3 fruit fly cellular contexts compared by ENCODE assay signal in the genomic region with DNA sequence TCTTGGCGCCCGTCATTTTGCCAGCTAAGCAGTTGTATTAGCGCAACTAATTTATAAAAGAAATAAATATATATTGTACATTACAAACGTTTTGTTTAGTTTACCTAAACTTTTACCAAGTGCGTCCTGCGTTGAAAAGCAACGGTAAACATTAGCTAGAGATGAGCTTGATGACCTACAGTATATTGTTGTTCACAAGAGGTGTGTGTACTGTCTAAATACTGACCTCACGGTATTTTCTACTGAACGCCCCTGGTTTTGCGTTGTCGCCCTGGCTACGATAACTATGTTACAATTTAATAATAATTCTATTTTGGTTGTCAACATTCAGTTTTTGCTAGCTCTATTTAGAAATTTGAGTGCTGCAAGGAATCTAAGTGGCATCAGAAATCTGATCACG.
TF ChIP-seq lines count a peak whose summit lies in the region.

A gene (plus strand): TSS at position 262 of the 400 bp plus-strand sequence.

TF ChIP-seq in whole organism, embryonic, 481 proteins besides CTCF, POLR2A, EP300 and RAD21 (continued from another document and continues in another):
- TF ChIP-seq sisA (GFP tag; IDR thresholded peaks at IDR 0.05; lab: Robert Waterston, UW) (peak; percentile 42; the same call in 1 of the 2 replicates), vvl (GFP tag; IDR thresholded peaks at IDR 0.05; lab: Robert Waterston, UW) (peak; percentile 66), Dip3 (GFP tag; optimal IDR thresholded peaks at IDR 0.05; lab: Kevin White, UChicago) (no peak), Fer1 (GFP tag; optimal IDR thresholded peaks at IDR 0.05; lab: Kevin White, UChicago) (no peak), her (GFP tag; optimal IDR thresholded peaks at IDR 0.05; lab: Kevin White, UChicago) (no peak), Ssrp (tag; optimal IDR thresholded peaks at IDR 0.05; lab: Kevin White, UChicago) (no peak), Rx (GFP tag; IDR thresholded peaks at IDR 0.05; lab: Robert Waterston, UW) (no peak), Aef1 (GFP tag; IDR thresholded peaks at IDR 0.05; lab: Robert Waterston, UW) (no peak), HLH54F (GFP tag; optimal IDR thresholded peaks at IDR 0.05; lab: Kevin White, UChicago) (peak; percentile 26), CG17361 (GFP tag; IDR thresholded peaks at IDR 0.05; lab: Robert Waterston, UW) (0 out of 3 replicates have a peak, but pooled peaks have one; percentile 18), CG18476 (GFP tag; optimal IDR thresholded peaks at IDR 0.05; lab: Kevin White, UChicago) (no peak), cwo (GFP tag; optimal IDR thresholded peaks at IDR 0.05; lab: Kevin White, UChicago) (no peak), tup (GFP tag; optimal IDR thresholded peaks at IDR 0.05; lab: Kevin White, UChicago) (peak; percentile 32), Mes4 (GFP tag; optimal IDR thresholded peaks at IDR 0.05; lab: Kevin White, UChicago) (no peak), CG8924 (tag; optimal IDR thresholded peaks at IDR 0.05; lab: Kevin White, UChicago) (peak; percentile 41), CG7745 (tag; optimal IDR thresholded peaks at IDR 0.05; lab: Kevin White, UChicago) (no peak), CG13894 (tag; optimal IDR thresholded peaks at IDR 0.05; lab: Kevin White, UChicago) (no peak), nmo (GFP tag; optimal IDR thresholded peaks at IDR 0.05; lab: Kevin White, UChicago) (peak; percentile 41), fd3F (GFP tag; optimal IDR thresholded peaks at IDR 0.05; lab: Kevin White, UChicago) (no peak), CG16815 (GFP tag; optimal IDR thresholded peaks at IDR 0.05; lab: Kevin White, UChicago) (no peak), YL-1 (GFP tag; optimal IDR thresholded peaks at IDR 0.05; lab: Kevin White, UChicago) (peak; percentile 60), jigr1 (GFP tag; IDR thresholded peaks at IDR 0.05; lab: Robert Waterston, UW) (no peak), odd (GFP tag; optimal IDR thresholded peaks at IDR 0.05; lab: Kevin White, UChicago) (no peak), CG15601 (tag; optimal IDR thresholded peaks at IDR 0.05; lab: Kevin White, UChicago) (peak; percentile 31), Sox102F (GFP tag; optimal IDR thresholded peaks at IDR 0.05; lab: Kevin White, UChicago) (no peak), CG11504 (tag; optimal IDR thresholded peaks at IDR 0.05; lab: Kevin White, UChicago) (peak; percentile 44), phol (tag; optimal IDR thresholded peaks at IDR 0.05; lab: Kevin White, UChicago) (peak; percentile 40), CG6689 (GFP tag; IDR thresholded peaks at IDR 0.05; lab: Robert Waterston, UW) (no peak), bigmax (GFP tag; optimal IDR thresholded peaks at IDR 0.05; lab: Kevin White, UChicago) (no peak), CG17328 (GFP tag; IDR thresholded peaks at IDR 0.05; lab: Robert Waterston, UW) (no peak), CG12942 (GFP tag; optimal IDR thresholded peaks at IDR 0.05; lab: Kevin White, UChicago) (peak; percentile 28), cas (GFP tag; IDR thresholded peaks at IDR 0.05; lab: Robert Waterston, UW) (no peak), dysf (GFP tag; IDR thresholded peaks at IDR 0.05; lab: Robert Waterston, UW) (no peak), Opbp (GFP tag; IDR thresholded peaks at IDR 0.05; lab: Robert Waterston, UW; ENCODE audit: partially characterized antibody) (peak; percentile 59; the same call in 1 of the 3 replicates), pho (GFP tag; optimal IDR thresholded peaks at IDR 0.05; lab: Kevin White, UChicago) (no peak), CG1233 (GFP tag; optimal IDR thresholded peaks at IDR 0.05; lab: Kevin White, UChicago) (no peak), inv (GFP tag; IDR thresholded peaks at IDR 0.05; lab: Robert Waterston, UW; ENCODE audit: partially characterized antibody) (peak; percentile 31; the same call in 1 of the 2 replicates), CG9437 (GFP tag; optimal IDR thresholded peaks at IDR 0.05; lab: Kevin White, UChicago) (no peak), Atf6 (GFP tag; IDR thresholded peaks at IDR 0.05; lab: Robert Waterston, UW) (no peak), Six4 (GFP tag; optimal IDR thresholded peaks at IDR 0.05; lab: Kevin White, UChicago) (no peak), Myb (GFP tag; optimal IDR thresholded peaks at IDR 0.05; lab: Kevin White, UChicago) (peak; percentile 96), stwl (tag; optimal IDR thresholded peaks at IDR 0.05; lab: Kevin White, UChicago) (peak; percentile 79), NfI (GFP tag; optimal IDR thresholded peaks at IDR 0.05; lab: Kevin White, UChicago) (peak; percentile 17)

TF ChIP-seq in whole organism, prepupa, 60 proteins besides CTCF, POLR2A, EP300 and RAD21 (continued from another document):
- TF ChIP-seq CG1621 (tag; optimal IDR thresholded peaks at IDR 0.05; lab: Kevin White, UChicago) (no peak), CG6854 (GFP tag; optimal IDR thresholded peaks at IDR 0.05; lab: Kevin White, UChicago) (no peak), ss (GFP tag; optimal IDR thresholded peaks at IDR 0.05; lab: Kevin White, UChicago) (no peak), fd85E (GFP tag; optimal IDR thresholded peaks at IDR 0.05; lab: Kevin White, UChicago) (no peak), CG3919 (GFP tag; optimal IDR thresholded peaks at IDR 0.05; lab: Kevin White, UChicago) (peak; percentile 22), CG8632 (GFP tag; optimal IDR thresholded peaks at IDR 0.05; lab: Kevin White, UChicago) (no peak)

TF ChIP-seq in whole organism, wandering third instar larva, 38 proteins besides CTCF, POLR2A, EP300 and RAD21 (continued from another document):
- TF ChIP-seq dsf (GFP tag; optimal IDR thresholded peaks at IDR 0.05; lab: Kevin White, UChicago; ENCODE audit: borderline replicate concordance) (no peak), tai (GFP tag; optimal IDR thresholded peaks at IDR 0.05; lab: Kevin White, UChicago) (no peak), CG32264 (GFP tag; optimal IDR thresholded peaks at IDR 0.05; lab: Kevin White, UChicago) (no peak), pan (optimal IDR thresholded peaks at IDR 0.05; lab: Kevin White, UChicago) (no peak), Dif (GFP tag; optimal IDR thresholded peaks at IDR 0.05; lab: Kevin White, UChicago; ENCODE audit: partially characterized antibody) (no peak), Mio (GFP tag; optimal IDR thresholded peaks at IDR 0.05; lab: Kevin White, UChicago) (no peak), foxo (GFP tag; optimal IDR thresholded peaks at IDR 0.05; lab: Kevin White, UChicago) (peak in 1 of 2 experiments; percentile 53), Vsx2 (GFP tag; optimal IDR thresholded peaks at IDR 0.05; lab: Kevin White, UChicago; ENCODE audit: partially characterized antibody) (no peak), Sp1 (GFP tag; optimal IDR thresholded peaks at IDR 0.05; lab: Kevin White, UChicago) (no peak), CrebA (GFP tag; optimal IDR thresholded peaks at IDR 0.05; lab: Kevin White, UChicago; ENCODE audit: borderline replicate concordance) (no peak)
